Fruit fly (Drosophila melanogaster) whole organism, prepupa: Measurements from ENCODE around the gene CG43980.

ENCODE experiments used
- Blimp-1 ChIP-seq: fragments of 200-800 bp; sonication (Bioruptor generic); optimal IDR thresholded peaks from 3 replicates; lab custom pipeline; 2017; ENCODE audit warnings: missing biosample characterization, missing genetic modification characterization, mild to moderate bottlenecking, moderate library complexity, missing genetic modification reagents
- CG10631 ChIP-seq: fragments of 200-800 bp; sonication (Bioruptor generic); optimal IDR thresholded peaks from 2 replicates; lab custom pipeline; 2016; ENCODE audit warnings: missing biosample characterization, missing genetic modification characterization
- CG10669 ChIP-seq: fragments of 200-800 bp; sonication (Bioruptor generic); optimal IDR thresholded peaks from 3 replicates; lab custom pipeline; 2018; ENCODE audit warnings: missing biosample characterization, mild to moderate bottlenecking, missing genetic modification characterization, moderate library complexity
- CG11762 ChIP-seq: fragments of 200-800 bp; sonication (Bioruptor generic); optimal IDR thresholded peaks from 3 replicates; lab custom pipeline; 2016; ENCODE audit warnings: missing biosample characterization, missing genetic modification characterization; ENCODE audit not compliant: insufficient read depth
- CG11902 ChIP-seq: fragments of 200-800 bp; sonication (Bioruptor generic); optimal IDR thresholded peaks from 3 replicates; lab custom pipeline; 2016; ENCODE audit warnings: missing biosample characterization, missing genetic modification characterization
- CG15336 ChIP-seq: fragments of 200-800 bp; sonication (Bioruptor generic); IDR thresholded peaks from 2 replicates; pipeline ENCODE4 v1.3.6; 2022; ENCODE audit warnings: missing biosample characterization, missing genetic modification characterization
- CG31627 ChIP-seq: fragments of 200-800 bp; sonication (Bioruptor generic); optimal IDR thresholded peaks from 3 replicates; lab custom pipeline; 2016; ENCODE audit warnings: missing biosample characterization, missing genetic modification characterization
- CG34406 ChIP-seq: fragments of 200-800 bp; sonication (Bioruptor generic); optimal IDR thresholded peaks from 3 replicates; lab custom pipeline; 2016; ENCODE audit warnings: missing biosample characterization, missing genetic modification characterization
- CG3919 ChIP-seq: fragments of 200-800 bp; sonication (Bioruptor generic); optimal IDR thresholded peaks from 3 replicates; lab custom pipeline; 2016; ENCODE audit warnings: missing biosample characterization, missing genetic modification characterization
- CG4318 ChIP-seq: fragments of 200-800 bp; sonication (Bioruptor generic); optimal IDR thresholded peaks from 3 replicates; lab custom pipeline; 2017; ENCODE audit warnings: missing biosample characterization, mild to moderate bottlenecking, missing genetic modification characterization
- CG6163 ChIP-seq: fragments of 200-800 bp; sonication (Bioruptor generic); IDR thresholded peaks from 3 replicates; pipeline ENCODE4 v1.3.6; 2022; ENCODE audit warnings: missing biosample characterization, missing genetic modification characterization
- CG6808 ChIP-seq: fragments of 200-800 bp; sonication (Bioruptor generic); optimal IDR thresholded peaks from 3 replicates; lab custom pipeline; 2017; ENCODE audit warnings: missing biosample characterization, missing genetic modification characterization, mild to moderate bottlenecking, moderate library complexity, missing genetic modification reagents
- CG7368 ChIP-seq: fragments of 200-800 bp; sonication (Bioruptor generic); optimal IDR thresholded peaks from 3 replicates; lab custom pipeline; 2016; ENCODE audit warnings: missing biosample characterization, missing genetic modification characterization
- CG8119 ChIP-seq: fragments of 200-800 bp; sonication (Bioruptor generic); IDR thresholded peaks from 3 replicates; pipeline ENCODE4 v1.3.6; 2022; ENCODE audit warnings: missing biosample characterization, missing genetic modification characterization
- Eip75B ChIP-seq: fragments of 200-800 bp; sonication (Bioruptor generic); optimal IDR thresholded peaks from 3 replicates; lab custom pipeline; 2016; ENCODE audit warnings: missing biosample characterization, missing genetic modification characterization
- Eip78C ChIP-seq: fragments of 200-800 bp; sonication (Bioruptor generic); peaks from one replicate; lab custom pipeline; 2016; ENCODE audit warnings: missing biosample characterization, missing genetic modification characterization
- Eip93F ChIP-seq: fragments of 200-800 bp; sonication (Bioruptor generic); optimal IDR thresholded peaks from 2 replicates; lab custom pipeline; 2016; ENCODE audit warnings: missing biosample characterization, mild to moderate bottlenecking, missing genetic modification characterization
- Ets21C ChIP-seq: fragments of 200-800 bp; sonication (Bioruptor generic); optimal IDR thresholded peaks from 3 replicates; lab custom pipeline; 2016; ENCODE audit warnings: missing biosample characterization, missing genetic modification characterization
- Ets96B ChIP-seq: fragments of 200-800 bp; optimal IDR thresholded peaks from 2 replicates; lab custom pipeline; 2019; ENCODE audit warnings: missing biosample characterization, mild to moderate bottlenecking, missing genetic modification characterization, moderate library complexity
- Hr4 ChIP-seq: fragments of 200-800 bp; sonication (Bioruptor generic); optimal IDR thresholded peaks from 3 replicates; lab custom pipeline; 2016; ENCODE audit warnings: missing biosample characterization, missing genetic modification characterization
- Lpt ChIP-seq: fragments of 200-800 bp; sonication (Bioruptor generic); optimal IDR thresholded peaks from 3 replicates; lab custom pipeline; 2016; ENCODE audit warnings: missing biosample characterization, missing genetic modification characterization
- Met ChIP-seq: fragments of 200-800 bp; sonication (Bioruptor generic); optimal IDR thresholded peaks from 3 replicates; lab custom pipeline; 2016; ENCODE audit warnings: missing biosample characterization, missing genetic modification characterization
- Sox102F ChIP-seq: fragments of 200-800 bp; sonication (Bioruptor generic); optimal IDR thresholded peaks from 2 replicates; lab custom pipeline; 2016; ENCODE audit warnings: missing biosample characterization, mild to moderate bottlenecking, missing genetic modification characterization
- acj6 ChIP-seq: fragments of 200-800 bp; sonication (Bioruptor generic); optimal IDR thresholded peaks from 3 replicates; lab custom pipeline; 2016; ENCODE audit warnings: missing biosample characterization, missing genetic modification characterization
- cyc ChIP-seq: fragments of 200-800 bp; sonication (Bioruptor generic); optimal IDR thresholded peaks from 3 replicates; lab custom pipeline; 2016; ENCODE audit warnings: missing biosample characterization, missing genetic modification characterization
- dac ChIP-seq: fragments of 200-800 bp; sonication (Bioruptor generic); optimal IDR thresholded peaks from 2 replicates; lab custom pipeline; 2017; ENCODE audit warnings: missing biosample characterization, mild to moderate bottlenecking, missing genetic modification characterization
- dsx ChIP-seq: fragments of 200-800 bp; optimal IDR thresholded peaks from 3 replicates; lab custom pipeline; 2019; ENCODE audit warnings: missing biosample characterization, mild to moderate bottlenecking, missing genetic modification characterization, moderate library complexity; ENCODE audit not compliant: poor library complexity, severe bottlenecking
- eg ChIP-seq: fragments of 200-800 bp; sonication (Bioruptor generic); IDR thresholded peaks from 3 replicates; pipeline ENCODE4 v1.3.6; 2022; ENCODE audit warnings: missing biosample characterization, missing genetic modification characterization
- esn ChIP-seq: fragments of 200-800 bp; sonication (Bioruptor generic); optimal IDR thresholded peaks from 2 replicates; lab custom pipeline; 2016; ENCODE audit warnings: missing biosample characterization, mild to moderate bottlenecking, missing genetic modification characterization, moderate library complexity
- fd59A ChIP-seq: fragments of 200-800 bp; sonication (Bioruptor generic); optimal IDR thresholded peaks from 2 replicates; lab custom pipeline; 2017; ENCODE audit warnings: missing biosample characterization, mild to moderate bottlenecking, missing genetic modification characterization, missing genetic modification reagents
- fd85E ChIP-seq: fragments of 200-800 bp; sonication (Bioruptor generic); optimal IDR thresholded peaks from 3 replicates; lab custom pipeline; 2016; ENCODE audit warnings: missing biosample characterization, missing genetic modification characterization
- ss ChIP-seq, 2 experiments: fragments of 200-800 bp; sonication (Bioruptor generic); optimal IDR thresholded peaks; 2 replicates in 1 of 2; 3 replicates in 1 of 2; lab custom pipeline; 2017 to 2018; ENCODE audit warnings: mild to moderate bottlenecking in 2 of 2, missing biosample characterization in 2 of 2, missing genetic modification characterization in 2 of 2, moderate library complexity in 1 of 2
- svp ChIP-seq: fragments of 200-800 bp; sonication (Bioruptor generic); peaks from one replicate; lab custom pipeline; 2016; ENCODE audit warnings: missing biosample characterization, missing genetic modification characterization
- topi ChIP-seq: fragments of 200-800 bp; sonication (Bioruptor generic); optimal IDR thresholded peaks from 3 replicates; lab custom pipeline; 2016; ENCODE audit warnings: missing biosample characterization, missing genetic modification characterization

Gene CG43980

DNA sequence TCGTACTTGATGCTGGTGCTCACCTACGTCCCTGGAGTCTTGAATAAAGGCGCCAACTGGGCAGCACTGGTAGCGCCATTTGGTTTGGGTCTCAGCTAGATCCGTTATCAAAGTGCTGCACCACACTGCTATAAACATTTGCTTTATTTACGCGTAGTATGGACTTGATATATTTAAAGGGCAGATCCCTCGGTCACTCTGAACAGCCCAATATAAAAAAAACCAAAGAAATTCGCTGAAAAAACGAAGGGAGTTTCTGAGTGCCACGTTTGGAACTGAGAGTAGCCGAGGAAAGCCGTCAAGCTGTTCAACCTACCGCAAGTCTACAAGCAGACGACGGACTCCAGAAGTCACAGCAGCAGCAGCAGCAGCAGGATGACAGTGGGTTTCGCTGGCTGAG, 3.9 kb upstream of the CG43980 start, which contains the start of gene Atox1 (continued):
- no peak for TF ChIP-seq dac (GFP tag; lab: Kevin White, UChicago)
- peak; percentile 60 for TF ChIP-seq CG6163
- no peak for TF ChIP-seq Blimp-1 (GFP tag; lab: Kevin White, UChicago)
- no peak for TF ChIP-seq fd85E (GFP tag; lab: Kevin White, UChicago)
- TF ChIP-seq CG11762 (GFP tag; lab: Kevin White, UChicago) = no peak
- peak; percentile 81 for TF ChIP-seq Eip78C (GFP tag; lab: Kevin White, UChicago)
- TF ChIP-seq CG4318 (GFP tag; lab: Kevin White, UChicago) = no peak
- TF ChIP-seq Sox102F (GFP tag; lab: Kevin White, UChicago) = no peak
- TF ChIP-seq, all 60 proteins: peak for 14

DNA sequence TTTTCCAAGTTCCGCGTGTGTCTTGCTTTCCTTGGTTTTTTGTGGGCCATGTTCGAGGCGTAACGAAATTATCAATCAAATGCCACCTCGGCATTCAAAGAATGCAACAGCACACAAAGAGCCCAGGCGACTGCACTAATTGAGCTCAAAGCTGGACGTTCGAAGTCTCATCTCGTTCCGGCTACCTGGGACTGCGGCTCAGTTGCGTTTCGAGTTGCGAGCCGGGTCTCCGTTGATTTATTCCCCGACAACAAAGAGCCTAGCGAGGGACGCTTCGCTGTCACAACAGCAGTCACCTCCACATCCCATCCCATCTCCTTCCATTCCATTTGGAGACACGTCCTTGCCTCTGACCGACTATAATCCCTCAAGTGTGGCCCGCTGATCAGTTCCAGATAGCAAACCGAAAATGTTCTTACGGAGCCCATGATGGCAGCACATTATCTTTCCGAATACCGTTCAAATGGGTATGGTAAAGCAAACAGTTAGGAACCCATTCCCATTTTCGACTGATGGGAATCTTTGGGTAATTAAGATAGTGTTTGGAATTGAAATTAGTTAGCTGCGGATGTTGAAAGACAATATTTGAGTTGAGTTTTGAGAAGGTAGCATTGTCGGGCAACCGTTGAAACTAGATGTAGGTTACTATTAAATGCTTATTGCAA, 1.7 kb upstream of the CG43980 start:
- peak; percentile 12 for TF ChIP-seq svp
- no peak for TF ChIP-seq dsx
- TF ChIP-seq Eip78C (GFP tag; lab: Kevin White, UChicago) = peak; percentile 36

DNA sequence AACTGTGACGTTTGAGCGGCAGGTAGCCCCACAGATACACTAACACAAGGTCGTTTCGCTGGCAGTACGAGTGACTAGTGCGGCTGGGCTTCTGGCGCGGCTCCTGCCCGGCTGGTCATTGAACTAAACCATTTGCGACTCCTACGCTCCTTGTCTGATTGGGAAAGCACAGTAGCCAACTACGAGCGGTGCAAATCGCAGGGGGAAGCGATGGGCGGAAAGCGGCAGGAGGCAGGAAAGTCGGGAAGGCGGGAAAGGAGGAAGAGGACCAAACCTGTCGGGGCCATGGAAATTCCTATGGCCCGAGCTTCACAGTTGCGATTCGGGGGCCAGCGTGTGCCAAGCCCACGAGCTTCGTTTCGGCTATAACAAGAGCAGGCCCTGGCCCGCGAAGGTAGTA, 582 bp upstream of the CG43980 start:
- TF ChIP-seq eg (GFP tag; lab: Robert Waterston, UW) = 0 out of 3 replicates have a peak, but pooled peaks have one; percentile 26
- peak; percentile 46 for TF ChIP-seq Eip78C (GFP tag; lab: Kevin White, UChicago)
- TF ChIP-seq Ets21C (GFP tag; lab: Kevin White, UChicago) = no peak
- peak; percentile 57 for TF ChIP-seq Lpt
- 0 out of 3 replicates have a peak, but pooled peaks have one; percentile 8 for TF ChIP-seq CG6163
- TF ChIP-seq CG4318 (GFP tag; lab: Kevin White, UChicago) = no peak
- no peak for TF ChIP-seq CG3919 (GFP tag; lab: Kevin White, UChicago)
- peak; percentile 5 for TF ChIP-seq svp
- TF ChIP-seq, all 60 proteins: peak for 5

- TF ChIP-seq Eip78C (GFP tag; lab: Kevin White, UChicago) = no peak
- TF ChIP-seq Blimp-1 (GFP tag; lab: Kevin White, UChicago) = no peak
- TF ChIP-seq Ets21C (GFP tag; lab: Kevin White, UChicago) = no peak
- no peak for TF ChIP-seq dsx
- no peak for TF ChIP-seq Ets96B (tag; lab: Kevin White, UChicago)
- no peak for TF ChIP-seq acj6 (GFP tag; lab: Kevin White, UChicago)
- TF ChIP-seq CG11902 = no peak
- TF ChIP-seq cyc (GFP tag; lab: Kevin White, UChicago) = no peak
- TF ChIP-seq CG6808 (GFP tag; lab: Kevin White, UChicago) = no peak
- TF ChIP-seq eg (GFP tag; lab: Robert Waterston, UW) = no peak
- TF ChIP-seq CG3919 (GFP tag; lab: Kevin White, UChicago) = no peak
- no peak for TF ChIP-seq CG4318 (GFP tag; lab: Kevin White, UChicago)
- no peak for TF ChIP-seq Eip93F (GFP tag; lab: Kevin White, UChicago)
- no peak for TF ChIP-seq Met
- TF ChIP-seq esn (GFP tag; lab: Kevin White, UChicago) = no peak
- TF ChIP-seq ss (GFP tag; optimal IDR thresholded peaks at IDR 0.05; lab: Kevin White, UChicago) = no peak
Measured at dm6 chr3L:21645878-21646277, 1.1 kb downstream of the CG43980 start.

DNA sequence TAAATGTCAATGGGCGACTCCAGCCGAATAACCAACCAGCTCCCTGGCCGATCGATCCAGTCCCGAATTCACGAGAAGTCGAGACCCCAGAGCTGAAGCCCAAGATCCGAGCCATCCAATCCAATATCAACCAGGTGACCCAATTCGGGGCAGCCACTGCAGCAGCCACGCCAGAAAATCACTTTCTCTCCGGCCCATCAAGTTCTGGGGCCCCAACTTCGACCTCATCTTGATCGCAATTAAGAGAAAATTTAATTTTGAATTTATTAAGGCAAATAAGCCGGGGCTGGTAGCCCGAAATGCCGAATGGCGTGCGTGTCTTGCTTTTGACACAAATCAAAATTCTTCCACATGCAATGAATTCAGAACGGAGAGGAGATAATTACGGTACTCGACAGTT, 3.1 kb downstream of the CG43980 start:
- no peak for TF ChIP-seq CG10669 (GFP tag; lab: Kevin White, UChicago)
- no peak for TF ChIP-seq CG7368 (GFP tag; lab: Kevin White, UChicago)
- peak; percentile 53 for TF ChIP-seq Blimp-1 (GFP tag; lab: Kevin White, UChicago)

DNA sequence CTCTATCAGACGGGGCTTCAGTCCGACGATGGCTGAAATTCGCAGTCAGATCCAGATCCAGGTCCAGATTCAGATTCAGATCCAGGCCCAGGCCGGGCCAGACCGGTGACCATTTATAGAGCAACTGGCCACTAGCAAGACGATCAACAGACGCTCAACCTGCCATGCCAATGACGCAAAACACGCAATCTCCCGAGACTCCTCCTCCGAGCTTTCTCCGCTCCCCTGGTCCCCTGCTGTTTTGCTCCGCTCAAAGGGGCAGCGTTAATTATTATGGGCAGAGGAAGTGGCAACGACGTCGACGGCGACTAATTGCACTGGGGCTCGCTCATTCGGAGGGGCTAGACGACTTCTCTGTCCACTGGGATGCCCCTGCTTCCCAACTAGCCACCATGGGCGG, 6.7 kb downstream of the CG43980 start:
- no peak for TF ChIP-seq CG10631 (GFP tag; lab: Kevin White, UChicago)
- peak in 1 of 2 experiments; percentile 95 for TF ChIP-seq ss (GFP tag; optimal IDR thresholded peaks at IDR 0.05; lab: Kevin White, UChicago)

dm6 chr3L:21652124-21652523, 7.4 kb downstream of the CG43980 start:
- TF ChIP-seq Eip75B = no peak
- no peak for TF ChIP-seq fd59A (GFP tag; lab: Kevin White, UChicago)
- TF ChIP-seq CG10669 (GFP tag; lab: Kevin White, UChicago) = no peak
- TF ChIP-seq CG34406 (GFP tag; lab: Kevin White, UChicago) = no peak
- TF ChIP-seq CG7368 (GFP tag; lab: Kevin White, UChicago) = no peak
- TF ChIP-seq topi = no peak
- no peak for TF ChIP-seq Hr4 (GFP tag; lab: Kevin White, UChicago)
- no peak for TF ChIP-seq CG8119 (GFP tag; lab: Robert Waterston, UW)
- no peak for TF ChIP-seq CG31627 (GFP tag; lab: Kevin White, UChicago)
- TF ChIP-seq CG15336 = no peak
- TF ChIP-seq ss (GFP tag; optimal IDR thresholded peaks at IDR 0.05; lab: Kevin White, UChicago) = no peak
